Worm (Caenorhabditis elegans) whole organism, L2 larva: ENCODE data around the gene aat-4.

ENCODE experiments used
- C34F6.9 ChIP-seq: fragments of 150-350 bp; optimal IDR thresholded peaks from 2 replicates; lab custom pipeline; 2014; ENCODE audit warnings: missing biosample characterization, missing genetic modification characterization
- F13H6.1 ChIP-seq: sonication (generic microtip); optimal IDR thresholded peaks from 2 replicates; lab custom pipeline; 2016; ENCODE audit warnings: missing genetic modification characterization, missing compliant biosample characterization
- Y55F3AM.14 ChIP-seq: fragments of 200-800 bp; sonication (Bioruptor generic); optimal IDR thresholded peaks from 2 replicates; lab custom pipeline; 2018; ENCODE audit warnings: mild to moderate bottlenecking, missing genetic modification characterization, missing compliant biosample characterization
- ZK546.5 ChIP-seq: sonication (generic microtip); optimal IDR thresholded peaks from 2 replicates; lab custom pipeline; 2017; ENCODE audit warnings: missing biosample characterization, missing genetic modification characterization
- alr-1 ChIP-seq: fragments of 150-350 bp; optimal IDR thresholded peaks from 2 replicates; lab custom pipeline; 2014; ENCODE audit warnings: missing biosample characterization, missing genetic modification characterization
- ama-1 ChIP-seq: fragments of 150-350 bp; optimal IDR thresholded peaks from 2 replicates; lab custom pipeline; 2018; ENCODE audit warnings: inconsistent platforms
- ceh-16 ChIP-seq: fragments of 150-350 bp; optimal IDR thresholded peaks from 2 replicates; lab custom pipeline; 2014; ENCODE audit warnings: missing biosample characterization, missing genetic modification characterization
- ceh-82 ChIP-seq: fragments of 150-350 bp; optimal IDR thresholded peaks from 2 replicates; lab custom pipeline; 2014; ENCODE audit warnings: missing biosample characterization, missing genetic modification characterization
- crh-2 ChIP-seq: sonication (generic microtip); optimal IDR thresholded peaks from 2 replicates; lab custom pipeline; 2017; ENCODE audit warnings: missing biosample characterization, missing genetic modification characterization
- egl-27 ChIP-seq: sonication (generic microtip); optimal IDR thresholded peaks from 3 replicates; lab custom pipeline; 2017; ENCODE audit warnings: missing biosample characterization, missing genetic modification reagents, missing genetic modification characterization
- elt-3 ChIP-seq: sonication (generic microtip); optimal IDR thresholded peaks from 2 replicates; lab custom pipeline; 2017; ENCODE audit warnings: missing biosample characterization, missing genetic modification characterization
- fos-1 ChIP-seq: fragments of 150-350 bp; optimal IDR thresholded peaks from 2 replicates; lab custom pipeline; 2014; ENCODE audit warnings: missing biosample characterization, missing genetic modification characterization
- gmeb-1 ChIP-seq: fragments of 150-350 bp; optimal IDR thresholded peaks from 2 replicates; lab custom pipeline; 2014; ENCODE audit warnings: missing biosample characterization, missing genetic modification characterization
- lin-11 ChIP-seq: fragments of 150-350 bp; sonication (generic microtip); optimal IDR thresholded peaks from 2 replicates; lab custom pipeline; 2014; ENCODE audit warnings: missing biosample characterization, missing genetic modification characterization, inconsistent platforms, mixed read lengths
- lin-39 ChIP-seq: fragments of 150-350 bp; optimal IDR thresholded peaks from 2 replicates; lab custom pipeline; 2014; ENCODE audit warnings: missing biosample characterization, missing genetic modification reagents, missing genetic modification characterization
- lsy-2 ChIP-seq, 2 experiments: fragments of 150-350 bp in 1 of 2; sonication (generic microtip) in 1 of 2; optimal IDR thresholded peaks; 2 replicates each; lab custom pipeline; 2014 to 2017; ENCODE audit warnings: missing biosample characterization in 2 of 2, missing genetic modification characterization in 2 of 2
- mab-5 ChIP-seq: fragments of 150-350 bp; optimal IDR thresholded peaks from 2 replicates; lab custom pipeline; 2014; ENCODE audit warnings: missing biosample characterization, missing genetic modification characterization
- nhr-10 ChIP-seq: sonication (generic microtip); optimal IDR thresholded peaks from 2 replicates; lab custom pipeline; 2017; ENCODE audit warnings: missing biosample characterization, missing genetic modification characterization
- nhr-11 ChIP-seq: fragments of 150-350 bp; optimal IDR thresholded peaks from 2 replicates; lab custom pipeline; 2014; ENCODE audit warnings: missing biosample characterization, missing genetic modification characterization
- nhr-12 ChIP-seq: fragments of 150-350 bp; optimal IDR thresholded peaks from 2 replicates; lab custom pipeline; 2014; ENCODE audit warnings: missing biosample characterization, missing genetic modification characterization
- nhr-129 ChIP-seq: fragments of 150-350 bp; optimal IDR thresholded peaks from 2 replicates; lab custom pipeline; 2014; ENCODE audit warnings: missing biosample characterization, missing genetic modification characterization
- nhr-21 ChIP-seq: fragments of 150-350 bp; optimal IDR thresholded peaks from 2 replicates; lab custom pipeline; 2014; ENCODE audit warnings: missing biosample characterization, missing genetic modification characterization
- nhr-237 ChIP-seq: fragments of 150-350 bp; optimal IDR thresholded peaks from 2 replicates; lab custom pipeline; 2014; ENCODE audit warnings: missing biosample characterization, missing genetic modification characterization
- nhr-6 ChIP-seq: fragments of 150-350 bp; optimal IDR thresholded peaks from 2 replicates; lab custom pipeline; 2014; ENCODE audit warnings: missing biosample characterization, missing genetic modification characterization
- nhr-77 ChIP-seq: fragments of 150-350 bp; optimal IDR thresholded peaks from 2 replicates; lab custom pipeline; 2014; ENCODE audit warnings: missing biosample characterization, missing genetic modification characterization
- peb-1 ChIP-seq: fragments of 150-350 bp; optimal IDR thresholded peaks from 2 replicates; lab custom pipeline; 2014; ENCODE audit warnings: missing biosample characterization, missing genetic modification characterization
- sem-4 ChIP-seq: fragments of 150-350 bp; optimal IDR thresholded peaks from 2 replicates; lab custom pipeline; 2014; ENCODE audit warnings: missing biosample characterization, missing genetic modification reagents, missing genetic modification characterization
- skn-1 ChIP-seq: sonication (generic microtip); optimal IDR thresholded peaks from 2 replicates; lab custom pipeline; 2017; ENCODE audit warnings: missing biosample characterization, missing genetic modification characterization
- snpc-4 ChIP-seq: fragments of 150-350 bp; optimal IDR thresholded peaks from 2 replicates; lab custom pipeline; 2014; ENCODE audit warnings: missing biosample characterization, missing genetic modification characterization
- unc-39 ChIP-seq: fragments of 150-350 bp; optimal IDR thresholded peaks from 2 replicates; lab custom pipeline; 2014; ENCODE audit warnings: missing biosample characterization, missing genetic modification characterization
- unc-55 ChIP-seq: fragments of 150-350 bp; sonication (generic microtip); optimal IDR thresholded peaks from 3 replicates; lab custom pipeline; 2014; ENCODE audit warnings: missing biosample characterization, missing genetic modification reagents, missing genetic modification characterization
- unc-62 ChIP-seq: fragments of 150-350 bp; optimal IDR thresholded peaks from 2 replicates; lab custom pipeline; 2014; ENCODE audit warnings: missing biosample characterization, missing genetic modification reagents, missing genetic modification characterization
- zag-1 ChIP-seq: fragments of 150-350 bp; optimal IDR thresholded peaks from 2 replicates; lab custom pipeline; 2014; ENCODE audit warnings: missing biosample characterization, missing genetic modification characterization
- ztf-1 ChIP-seq: fragments of 200-800 bp; sonication (Bioruptor generic); conservative IDR thresholded peaks from 2 replicates; pipeline ENCODE4 v1.3.6; 2022; ENCODE audit warnings: missing genetic modification characterization, missing compliant biosample characterization
- ztf-4 ChIP-seq: fragments of 150-350 bp; optimal IDR thresholded peaks from 2 replicates; lab custom pipeline; 2014; ENCODE audit warnings: missing biosample characterization, missing genetic modification characterization

Gene aat-4

DNA sequence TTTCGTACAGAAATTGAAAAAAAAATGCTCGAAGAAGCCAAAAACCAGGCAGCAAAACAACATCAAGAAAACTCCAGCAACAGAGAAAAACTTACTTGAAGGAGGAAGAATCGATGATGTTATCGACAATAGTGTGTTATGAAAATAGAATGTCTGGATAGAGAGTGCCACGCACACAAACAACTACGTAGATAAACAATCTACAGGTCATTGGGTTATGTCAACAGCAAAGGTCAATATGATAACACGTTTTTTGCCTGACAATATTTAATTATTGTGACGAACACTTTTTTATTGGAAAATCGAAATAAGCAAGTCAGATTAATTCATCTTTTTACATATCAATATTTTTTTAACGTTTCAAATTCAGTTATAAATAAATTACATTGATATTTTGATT is 3.9 kb upstream of the aat-4 start, which contains the start of gene sams-5:
TSS of gene sams-5 (minus strand) at position 131 of the 400 bp plus-strand sequence.
- TF ChIP-seq ceh-16 (tag; lab: Kevin White, UChicago) (no peak), nhr-6 (tag; lab: Kevin White, UChicago) (no peak)

DNA sequence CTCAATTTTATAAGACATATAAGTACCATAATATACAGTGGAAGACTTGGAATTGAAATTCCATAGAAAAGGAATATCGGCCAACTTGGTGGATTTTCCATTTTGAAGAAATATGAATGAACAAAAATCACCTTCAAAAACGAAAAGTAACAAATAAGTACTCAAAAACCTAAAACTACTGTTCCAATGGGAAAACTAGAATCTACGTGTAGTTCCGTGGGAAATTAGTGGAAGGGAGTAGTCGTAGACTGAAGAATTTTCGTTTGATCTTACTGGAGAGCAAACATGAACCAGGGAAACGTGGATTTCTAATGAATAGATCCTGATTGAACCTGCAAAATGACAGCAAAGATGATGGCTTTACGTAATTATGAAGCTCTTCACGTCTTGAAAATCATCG is 3.6 kb downstream of the aat-4 start, which contains the start of gene srv-31:
TSS of gene srv-31 (minus strand) at position 101 of the 400 bp plus-strand sequence.
- TF ChIP-seq gmeb-1 (tag; lab: Kevin White, UChicago) = no peak
- no peak for TF ChIP-seq nhr-6 (tag; lab: Kevin White, UChicago)
- TF ChIP-seq sem-4 = no peak
- no peak for TF ChIP-seq Y55F3AM.14
- TF ChIP-seq ztf-4 = no peak
- no peak for TF ChIP-seq fos-1 (tag; lab: Kevin White, UChicago)
- no peak for TF ChIP-seq egl-27 (tag; lab: Kevin White, UChicago)

DNA sequence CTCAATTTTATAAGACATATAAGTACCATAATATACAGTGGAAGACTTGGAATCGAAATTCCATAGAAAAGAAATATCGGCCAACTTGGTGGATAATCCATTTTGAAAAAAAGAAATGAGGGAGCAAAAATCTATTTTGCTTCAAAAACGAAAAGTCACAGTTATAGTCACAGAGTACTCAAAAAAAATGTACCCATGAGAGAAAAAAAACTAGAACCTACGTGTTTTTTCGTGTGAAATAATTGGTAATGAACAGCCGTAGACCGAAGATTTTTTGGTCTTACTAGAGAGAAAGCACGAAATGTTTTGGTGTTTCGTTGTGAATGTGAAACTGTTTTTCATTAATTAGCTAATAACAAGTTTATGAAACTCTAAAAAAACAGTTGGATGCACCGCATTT is 6.2 kb downstream of the aat-4 start, which contains the start of gene srv-30:
TSS of gene srv-30 (minus strand) at position 101 of the 400 bp plus-strand sequence.
- TF ChIP-seq nhr-77 (tag; lab: Kevin White, UChicago) (no peak), F13H6.1 (tag; lab: Kevin White, UChicago) (no peak), unc-62 (no peak), nhr-21 (tag; lab: Kevin White, UChicago) (no peak), mab-5 (tag; lab: Kevin White, UChicago) (no peak), unc-39 (tag; lab: Kevin White, UChicago) (no peak), nhr-237 (tag; lab: Kevin White, UChicago) (no peak)

DNA sequence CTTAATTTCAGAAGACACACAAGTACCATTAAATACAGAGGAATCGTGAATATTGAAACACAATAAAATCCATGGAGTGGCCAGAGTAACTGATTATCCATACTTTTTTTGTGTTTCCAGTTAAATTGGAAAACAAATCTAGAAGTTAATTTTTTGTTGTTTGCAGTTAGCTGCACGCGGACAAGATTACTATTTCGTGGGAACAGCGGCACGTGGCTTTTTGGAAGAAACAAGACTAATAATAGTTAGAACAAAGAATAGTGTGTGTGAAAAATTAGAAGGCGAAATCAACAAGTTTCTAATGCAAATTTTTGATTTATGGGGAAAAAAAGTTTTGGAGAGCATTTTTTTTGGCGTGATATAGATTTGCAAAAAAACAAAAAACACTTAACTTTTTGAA is 9.0 kb downstream of the aat-4 start, which contains the start of gene srv-29:
TSS of gene srv-29 (minus strand) at position 101 of the 400 bp plus-strand sequence.
- TF ChIP-seq lsy-2 (tag; optimal IDR thresholded peaks at IDR 0.05; lab: Kevin White, UChicago) = no peak
- TF ChIP-seq ztf-1 (GFP tag; lab: Robert Waterston, UW) = no peak
- TF ChIP-seq unc-55 = no peak
- TF ChIP-seq snpc-4 = no peak
- TF ChIP-seq C34F6.9 (tag; lab: Kevin White, UChicago) = no peak
- TF ChIP-seq lin-11 (tag; lab: Kevin White, UChicago) = no peak
- TF ChIP-seq zag-1 (tag; lab: Kevin White, UChicago) = no peak
- TF ChIP-seq Y55F3AM.14 = no peak
- no peak for TF ChIP-seq F13H6.1 (tag; lab: Kevin White, UChicago)
- TF ChIP-seq mab-5 (tag; lab: Kevin White, UChicago) = no peak
- TF ChIP-seq nhr-77 (tag; lab: Kevin White, UChicago) = no peak

DNA sequence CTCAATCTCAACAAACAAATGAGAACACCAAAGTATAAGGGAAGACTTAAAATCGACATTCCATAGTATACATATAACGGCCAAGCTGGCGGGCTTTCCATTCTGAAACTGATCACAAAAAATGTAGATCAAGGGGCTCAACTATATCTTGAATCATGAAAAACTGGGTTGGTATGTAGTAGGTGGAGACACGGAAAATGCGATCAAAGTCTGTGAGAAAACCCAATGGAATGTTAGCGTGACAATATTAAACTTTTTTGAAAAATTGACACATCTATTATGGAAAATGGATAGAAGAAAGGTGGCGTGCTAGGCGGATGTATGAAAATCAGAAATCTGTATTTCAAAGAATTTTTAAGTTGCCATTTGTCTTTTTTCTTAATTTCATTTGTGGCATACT is 12.3 kb downstream of the aat-4 start, which contains the start of gene srv-28:
TSS of gene srv-28 (minus strand) at position 101 of the 400 bp plus-strand sequence.
- TF ChIP-seq ama-1 (lab: Kevin White, UChicago) (no peak), snpc-4 (no peak), nhr-10 (tag; lab: Kevin White, UChicago) (no peak), unc-39 (tag; lab: Kevin White, UChicago) (no peak), zag-1 (tag; lab: Kevin White, UChicago) (no peak), alr-1 (tag; lab: Kevin White, UChicago) (no peak), skn-1 (no peak), nhr-21 (tag; lab: Kevin White, UChicago) (no peak), C34F6.9 (tag; lab: Kevin White, UChicago) (no peak), nhr-77 (tag; lab: Kevin White, UChicago) (no peak), elt-3 (tag; lab: Kevin White, UChicago) (no peak), nhr-11 (no peak)

DNA sequence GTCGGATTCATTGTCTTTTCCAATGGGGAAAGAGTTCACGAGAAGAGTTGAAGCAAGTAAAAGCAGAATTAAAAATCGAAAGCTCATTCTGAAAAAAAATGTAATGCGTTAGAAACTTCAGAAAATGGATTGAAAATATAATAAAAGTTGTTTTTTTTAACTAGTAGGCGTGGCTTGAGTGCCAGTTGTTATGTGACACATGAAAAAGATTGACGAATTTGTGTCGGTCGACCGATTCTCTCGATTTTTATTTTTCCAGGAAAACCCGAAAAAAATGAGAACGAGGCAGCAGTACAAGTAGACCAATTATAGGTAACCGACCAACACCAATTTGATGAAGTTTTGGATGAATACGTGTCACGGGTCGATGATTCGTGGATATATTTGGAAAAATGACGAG is 15.8 kb downstream of the aat-4 start, which contains the start of gene nlp-16:
TSS of gene nlp-16 (minus strand) at position 101 of the 400 bp plus-strand sequence.
- TF ChIP-seq ztf-4 = no peak
- no peak for TF ChIP-seq alr-1 (tag; lab: Kevin White, UChicago)
- TF ChIP-seq lin-11 (tag; lab: Kevin White, UChicago) = no peak
- TF ChIP-seq nhr-77 (tag; lab: Kevin White, UChicago) = no peak
- no peak for TF ChIP-seq nhr-21 (tag; lab: Kevin White, UChicago)
- TF ChIP-seq, all 48 proteins: peak for 0

DNA sequence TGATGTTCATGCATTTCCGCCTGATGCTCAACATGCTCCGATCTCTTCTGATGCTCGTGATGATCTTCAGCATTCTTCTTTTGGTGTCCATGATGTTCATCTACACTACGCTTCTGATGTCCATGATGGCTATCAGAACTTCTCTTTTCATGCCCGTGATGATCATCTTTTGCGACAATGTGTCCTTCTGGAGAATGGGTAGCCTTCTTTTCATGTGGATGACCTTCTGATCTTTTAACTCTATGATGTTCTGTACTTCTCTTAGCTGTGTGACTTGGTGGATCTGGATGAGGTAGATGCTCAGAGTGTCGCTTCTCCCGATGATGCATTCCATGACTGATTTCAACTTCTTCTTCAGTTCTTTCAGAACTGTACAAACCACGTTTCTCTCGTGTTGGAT is 16.6 kb downstream of the aat-4 start:
- TF ChIP-seq nhr-21 (tag; lab: Kevin White, UChicago) (no peak), nhr-12 (no peak), ama-1 (lab: Kevin White, UChicago) (no peak), skn-1 (no peak), lin-39 (tag; lab: Kevin White, UChicago) (no peak), ceh-82 (tag; lab: Kevin White, UChicago) (no peak), ZK546.5 (tag; lab: Kevin White, UChicago) (no peak), nhr-11 (no peak), nhr-129 (tag; lab: Kevin White, UChicago) (no peak), ceh-16 (tag; lab: Kevin White, UChicago) (no peak), crh-2 (tag; lab: Kevin White, UChicago) (no peak), lsy-2 (tag; optimal IDR thresholded peaks at IDR 0.05; lab: Kevin White, UChicago) (no peak), nhr-77 (tag; lab: Kevin White, UChicago) (no peak), peb-1 (tag; lab: Kevin White, UChicago) (no peak)
